Worm (Caenorhabditis elegans): Measurements from ENCODE around the gene fipr-12.

The fipr-12 gene

ce11 chrV:9915021-9915420 is 28.1 kb upstream of the fipr-12 start, which contains the start of gene mec-9:
TSS of gene mec-9 (minus strand) at chrV:9915121.
- TF ChIP-seq ahr-1 (tag; optimal IDR thresholded peaks at IDR 0.05) (no peak), ama-1 (optimal IDR thresholded peaks at IDR 0.05) (no peak), elt-4 (tag; optimal IDR thresholded peaks at IDR 0.05) (no peak), K02D7.2 (tag; optimal IDR thresholded peaks at IDR 0.05) (no peak), ceh-30 (tag; optimal IDR thresholded peaks at IDR 0.05) (no peak)

- TF ChIP-seq fkh-6 (tag; optimal IDR thresholded peaks at IDR 0.05) (no peak), K09A11.1 (tag; optimal IDR thresholded peaks at IDR 0.05; ENCODE audit: insufficient read depth) (no peak), ama-1 (optimal IDR thresholded peaks at IDR 0.05) (no peak), zip-5 (tag; optimal IDR thresholded peaks at IDR 0.05) (no peak), rnt-1 (tag; optimal IDR thresholded peaks at IDR 0.05) (no peak), ets-4 (tag; optimal IDR thresholded peaks at IDR 0.05) (no peak), ceh-30 (tag; optimal IDR thresholded peaks at IDR 0.05) (no peak), ceh-24 (tag; optimal IDR thresholded peaks at IDR 0.05) (no peak), ceh-31 (tag; optimal IDR thresholded peaks at IDR 0.05) (no peak), ceh-45 (GFP tag; IDR thresholded peaks at IDR 0.05) (no peak), unc-55 (GFP tag; optimal IDR thresholded peaks at IDR 0.05) (no peak), lin-11 (tag; optimal IDR thresholded peaks at IDR 0.05) (no peak), hlh-15 (tag; optimal IDR thresholded peaks at IDR 0.05) (no peak), pax-1 (tag; optimal IDR thresholded peaks at IDR 0.05) (no peak)
Observed at ce11 chrV:9916665-9917064, 26.5 kb upstream of the fipr-12 start, which contains the start of gene C50H2.4. TSS of gene C50H2.4 (plus strand) at chrV:9916965.

ce11 chrV:9918410-9918809 is 24.7 kb upstream of the fipr-12 start, which contains the start of gene C50H2.5:
TSS of gene C50H2.5 (plus strand) at chrV:9918710.
- TF ChIP-seq npax-4 (tag; optimal IDR thresholded peaks at IDR 0.05) (no peak), pax-1 (tag; optimal IDR thresholded peaks at IDR 0.05) (no peak), F13H6.1 (tag; optimal IDR thresholded peaks at IDR 0.05) (no peak), pros-1 (tag; optimal IDR thresholded peaks at IDR 0.05) (no peak), madf-2 (tag; optimal IDR thresholded peaks at IDR 0.05) (no peak)

ce11 chrV:9921288-9921687 is 21.9 kb upstream of the fipr-12 start, which contains the start of gene ceh-75:
TSS of gene ceh-75 (plus strand) at chrV:9921337.
- TF ChIP-seq ceh-2 (tag; optimal IDR thresholded peaks at IDR 0.05): no peak
- no peak for TF ChIP-seq Y22D7AL.16 (tag; optimal IDR thresholded peaks at IDR 0.05)
- TF ChIP-seq ceh-24 (tag; optimal IDR thresholded peaks at IDR 0.05): no peak

- TF ChIP-seq odd-2 (tag; optimal IDR thresholded peaks at IDR 0.05) (no peak), hlh-30 (tag; optimal IDR thresholded peaks at IDR 0.05; ENCODE audit: insufficient read depth) (no peak), ztf-16 (tag; optimal IDR thresholded peaks at IDR 0.05) (no peak), rnt-1 (tag; optimal IDR thresholded peaks at IDR 0.05) (no peak), ceh-48 (tag; optimal IDR thresholded peaks at IDR 0.05) (no peak), unc-3 (GFP tag; conservative IDR thresholded peaks at IDR 0.05) (no peak), unc-3 (tag; optimal IDR thresholded peaks at IDR 0.05) (no peak), Y22D7AL.16 (tag; optimal IDR thresholded peaks at IDR 0.05) (no peak), ceh-34 (tag; optimal IDR thresholded peaks at IDR 0.05) (no peak), nhr-232 (tag; optimal IDR thresholded peaks at IDR 0.05) (no peak), unc-42 (tag; optimal IDR thresholded peaks at IDR 0.05) (no peak), pha-2 (tag; optimal IDR thresholded peaks at IDR 0.05) (no peak), K02D7.2 (tag; optimal IDR thresholded peaks at IDR 0.05) (no peak), dve-1 (tag; optimal IDR thresholded peaks at IDR 0.05) (no peak), ceh-9 (tag; optimal IDR thresholded peaks at IDR 0.05) (no peak), lim-6 (tag; optimal IDR thresholded peaks at IDR 0.05) (no peak), elt-4 (tag; optimal IDR thresholded peaks at IDR 0.05) (no peak)
Observed at ce11 chrV:9922481-9922880, 20.7 kb upstream of the fipr-12 start, which contains the start of gene C50H2.7. TSS of gene C50H2.7 (plus strand) at chrV:9922781.
